Worm (Caenorhabditis elegans) whole organism, L2 larva: ENCODE measurements around the gene F32D8.8.

ENCODE experiments used
- C34F6.9 ChIP-seq: fragments of 150-350 bp; optimal IDR thresholded peaks from 2 replicates; lab custom pipeline; 2014; ENCODE audit warnings: missing biosample characterization, missing genetic modification characterization
- F13H6.1 ChIP-seq: sonication (generic microtip); optimal IDR thresholded peaks from 2 replicates; lab custom pipeline; 2016; ENCODE audit warnings: missing genetic modification characterization, missing compliant biosample characterization
- R02D3.7 ChIP-seq: fragments of 150-350 bp; optimal IDR thresholded peaks from 2 replicates; lab custom pipeline; 2014; ENCODE audit warnings: missing biosample characterization, missing genetic modification characterization
- Y55F3AM.14 ChIP-seq: fragments of 200-800 bp; sonication (Bioruptor generic); optimal IDR thresholded peaks from 2 replicates; lab custom pipeline; 2018; ENCODE audit warnings: mild to moderate bottlenecking, missing genetic modification characterization, missing compliant biosample characterization
- ZK546.5 ChIP-seq: sonication (generic microtip); optimal IDR thresholded peaks from 2 replicates; lab custom pipeline; 2017; ENCODE audit warnings: missing biosample characterization, missing genetic modification characterization
- alr-1 ChIP-seq: fragments of 150-350 bp; optimal IDR thresholded peaks from 2 replicates; lab custom pipeline; 2014; ENCODE audit warnings: missing biosample characterization, missing genetic modification characterization
- aly-2 ChIP-seq: fragments of 150-350 bp; optimal IDR thresholded peaks from 2 replicates; lab custom pipeline; 2014; ENCODE audit warnings: missing biosample characterization, missing genetic modification characterization
- ama-1 ChIP-seq: fragments of 150-350 bp; optimal IDR thresholded peaks from 2 replicates; lab custom pipeline; 2018; ENCODE audit warnings: inconsistent platforms
- blmp-1 ChIP-seq: sonication (generic microtip); optimal IDR thresholded peaks from 2 replicates; lab custom pipeline; 2017; ENCODE audit warnings: missing genetic modification characterization, mild to moderate bottlenecking, missing compliant biosample characterization, antibody characterized with exemption, moderate library complexity; ENCODE audit not compliant: insufficient read depth
- ceh-16 ChIP-seq: fragments of 150-350 bp; optimal IDR thresholded peaks from 2 replicates; lab custom pipeline; 2014; ENCODE audit warnings: missing biosample characterization, missing genetic modification characterization
- ceh-82 ChIP-seq: fragments of 150-350 bp; optimal IDR thresholded peaks from 2 replicates; lab custom pipeline; 2014; ENCODE audit warnings: missing biosample characterization, missing genetic modification characterization
- crh-2 ChIP-seq: sonication (generic microtip); optimal IDR thresholded peaks from 2 replicates; lab custom pipeline; 2017; ENCODE audit warnings: missing biosample characterization, missing genetic modification characterization
- dmd-4 ChIP-seq: sonication (generic microtip); optimal IDR thresholded peaks from 2 replicates; lab custom pipeline; 2017; ENCODE audit warnings: missing biosample characterization, missing genetic modification characterization
- egl-27 ChIP-seq: sonication (generic microtip); optimal IDR thresholded peaks from 3 replicates; lab custom pipeline; 2017; ENCODE audit warnings: missing biosample characterization, missing genetic modification reagents, missing genetic modification characterization
- elt-1 ChIP-seq: fragments of 150-350 bp; optimal IDR thresholded peaks from 2 replicates; lab custom pipeline; 2014; ENCODE audit warnings: missing biosample characterization, missing genetic modification characterization
- elt-3 ChIP-seq: sonication (generic microtip); optimal IDR thresholded peaks from 2 replicates; lab custom pipeline; 2017; ENCODE audit warnings: missing biosample characterization, missing genetic modification characterization
- fos-1 ChIP-seq: fragments of 150-350 bp; optimal IDR thresholded peaks from 2 replicates; lab custom pipeline; 2014; ENCODE audit warnings: missing biosample characterization, missing genetic modification characterization
- gmeb-1 ChIP-seq: fragments of 150-350 bp; optimal IDR thresholded peaks from 2 replicates; lab custom pipeline; 2014; ENCODE audit warnings: missing biosample characterization, missing genetic modification characterization
- lin-13 ChIP-seq: fragments of 150-350 bp; optimal IDR thresholded peaks from 2 replicates; lab custom pipeline; 2014; ENCODE audit warnings: missing biosample characterization, missing genetic modification reagents, missing genetic modification characterization
- lin-39 ChIP-seq: fragments of 150-350 bp; optimal IDR thresholded peaks from 2 replicates; lab custom pipeline; 2014; ENCODE audit warnings: missing biosample characterization, missing genetic modification reagents, missing genetic modification characterization
- lsy-2 ChIP-seq, 2 experiments: fragments of 150-350 bp in 1 of 2; sonication (generic microtip) in 1 of 2; optimal IDR thresholded peaks; 2 replicates each; lab custom pipeline; 2014 to 2017; ENCODE audit warnings: missing biosample characterization in 2 of 2, missing genetic modification characterization in 2 of 2
- mab-5 ChIP-seq: fragments of 150-350 bp; optimal IDR thresholded peaks from 2 replicates; lab custom pipeline; 2014; ENCODE audit warnings: missing biosample characterization, missing genetic modification characterization
- mbf-1 ChIP-seq: sonication (generic microtip); optimal IDR thresholded peaks from 2 replicates; lab custom pipeline; 2017; ENCODE audit warnings: missing biosample characterization, missing genetic modification characterization
- mdl-1 ChIP-seq, 2 experiments: fragments of 150-350 bp in 1 of 2; sonication (generic microtip) in 1 of 2; optimal IDR thresholded peaks; 2 replicates each; lab custom pipeline; 2017; ENCODE audit warnings: missing biosample characterization in 2 of 2, missing genetic modification characterization in 2 of 2
- nhr-10 ChIP-seq: sonication (generic microtip); optimal IDR thresholded peaks from 2 replicates; lab custom pipeline; 2017; ENCODE audit warnings: missing biosample characterization, missing genetic modification characterization
- nhr-11 ChIP-seq: fragments of 150-350 bp; optimal IDR thresholded peaks from 2 replicates; lab custom pipeline; 2014; ENCODE audit warnings: missing biosample characterization, missing genetic modification characterization
- nhr-12 ChIP-seq: fragments of 150-350 bp; optimal IDR thresholded peaks from 2 replicates; lab custom pipeline; 2014; ENCODE audit warnings: missing biosample characterization, missing genetic modification characterization
- nhr-129 ChIP-seq: fragments of 150-350 bp; optimal IDR thresholded peaks from 2 replicates; lab custom pipeline; 2014; ENCODE audit warnings: missing biosample characterization, missing genetic modification characterization
- nhr-21 ChIP-seq: fragments of 150-350 bp; optimal IDR thresholded peaks from 2 replicates; lab custom pipeline; 2014; ENCODE audit warnings: missing biosample characterization, missing genetic modification characterization
- nhr-23 ChIP-seq: fragments of 150-350 bp; optimal IDR thresholded peaks from 2 replicates; lab custom pipeline; 2014; ENCODE audit warnings: missing biosample characterization, missing genetic modification reagents, missing genetic modification characterization
- nhr-237 ChIP-seq: fragments of 150-350 bp; optimal IDR thresholded peaks from 2 replicates; lab custom pipeline; 2014; ENCODE audit warnings: missing biosample characterization, missing genetic modification characterization
- nhr-25 ChIP-seq: fragments of 150-350 bp; sonication (generic microtip); optimal IDR thresholded peaks from 3 replicates; lab custom pipeline; 2014; ENCODE audit warnings: missing biosample characterization, missing genetic modification characterization
- nhr-6 ChIP-seq: fragments of 150-350 bp; optimal IDR thresholded peaks from 2 replicates; lab custom pipeline; 2014; ENCODE audit warnings: missing biosample characterization, missing genetic modification characterization
- nhr-77 ChIP-seq: fragments of 150-350 bp; optimal IDR thresholded peaks from 2 replicates; lab custom pipeline; 2014; ENCODE audit warnings: missing biosample characterization, missing genetic modification characterization
- peb-1 ChIP-seq: fragments of 150-350 bp; optimal IDR thresholded peaks from 2 replicates; lab custom pipeline; 2014; ENCODE audit warnings: missing biosample characterization, missing genetic modification characterization
- sem-4 ChIP-seq: fragments of 150-350 bp; optimal IDR thresholded peaks from 2 replicates; lab custom pipeline; 2014; ENCODE audit warnings: missing biosample characterization, missing genetic modification reagents, missing genetic modification characterization
- skn-1 ChIP-seq: sonication (generic microtip); optimal IDR thresholded peaks from 2 replicates; lab custom pipeline; 2017; ENCODE audit warnings: missing biosample characterization, missing genetic modification characterization
- sma-3 ChIP-seq: sonication (generic microtip); optimal IDR thresholded peaks from 2 replicates; lab custom pipeline; 2016; ENCODE audit warnings: missing genetic modification reagents, missing genetic modification characterization, missing compliant biosample characterization
- sma-9 ChIP-seq, 2 experiments: fragments of 150-350 bp in 1 of 2; sonication (generic microtip) in 1 of 2; optimal IDR thresholded peaks; 2 replicates each; lab custom pipeline; 2014 to 2016; ENCODE audit warnings: missing genetic modification characterization in 2 of 2, mild to moderate bottlenecking in 1 of 2, missing biosample characterization in 1 of 2, missing compliant biosample characterization in 1 of 2, missing genetic modification reagents in 1 of 2, moderate library complexity in 1 of 2
- snpc-4 ChIP-seq: fragments of 150-350 bp; optimal IDR thresholded peaks from 2 replicates; lab custom pipeline; 2014; ENCODE audit warnings: missing biosample characterization, missing genetic modification characterization
- unc-39 ChIP-seq: fragments of 150-350 bp; optimal IDR thresholded peaks from 2 replicates; lab custom pipeline; 2014; ENCODE audit warnings: missing biosample characterization, missing genetic modification characterization
- unc-55 ChIP-seq: fragments of 150-350 bp; sonication (generic microtip); optimal IDR thresholded peaks from 3 replicates; lab custom pipeline; 2014; ENCODE audit warnings: missing biosample characterization, missing genetic modification reagents, missing genetic modification characterization
- unc-62 ChIP-seq: fragments of 150-350 bp; optimal IDR thresholded peaks from 2 replicates; lab custom pipeline; 2014; ENCODE audit warnings: missing biosample characterization, missing genetic modification reagents, missing genetic modification characterization
- zag-1 ChIP-seq: fragments of 150-350 bp; optimal IDR thresholded peaks from 2 replicates; lab custom pipeline; 2014; ENCODE audit warnings: missing biosample characterization, missing genetic modification characterization
- ztf-1 ChIP-seq: fragments of 200-800 bp; sonication (Bioruptor generic); conservative IDR thresholded peaks from 2 replicates; pipeline ENCODE4 v1.3.6; 2022; ENCODE audit warnings: missing genetic modification characterization, missing compliant biosample characterization
- ztf-11 ChIP-seq: sonication (generic microtip); optimal IDR thresholded peaks from 2 replicates; lab custom pipeline; 2017; ENCODE audit warnings: missing biosample characterization, missing genetic modification characterization
- ztf-4 ChIP-seq: fragments of 150-350 bp; optimal IDR thresholded peaks from 2 replicates; lab custom pipeline; 2014; ENCODE audit warnings: missing biosample characterization, missing genetic modification characterization

F32D8.8 gene

ce11 chrV:10859775-10860174, 42.8 kb downstream of the F32D8.8 start (continued):
- TF ChIP-seq ZK546.5 (tag; lab: Kevin White, UChicago), result no peak

ce11 chrV:10859048-10859637, 43.4 kb downstream of the F32D8.8 start:
- TF ChIP-seq skn-1 (tag; lab: Kevin White, UChicago) (no peak), C34F6.9 (tag; lab: Kevin White, UChicago) (no peak), nhr-10 (no peak), alr-1 (tag; lab: Kevin White, UChicago) (no peak), sma-3 (GFP tag; lab: Kevin White, UChicago) (no peak), lin-39 (tag; lab: Kevin White, UChicago) (no peak), nhr-25 (tag; lab: Kevin White, UChicago) (peak; percentile 56), sma-9 (GFP tag; optimal IDR thresholded peaks at IDR 0.05; lab: Kevin White, UChicago) (no peak), sma-9 (tag; optimal IDR thresholded peaks at IDR 0.05; lab: Kevin White, UChicago) (no peak), nhr-129 (tag; lab: Kevin White, UChicago) (peak; percentile 47), elt-3 (no peak), aly-2 (tag; lab: Kevin White, UChicago) (no peak), unc-39 (tag; lab: Kevin White, UChicago) (no peak), F13H6.1 (peak; percentile 18), lsy-2 (tag; optimal IDR thresholded peaks at IDR 0.05; lab: Kevin White, UChicago) (no peak), sem-4 (tag; lab: Kevin White, UChicago) (no peak)

DNA sequence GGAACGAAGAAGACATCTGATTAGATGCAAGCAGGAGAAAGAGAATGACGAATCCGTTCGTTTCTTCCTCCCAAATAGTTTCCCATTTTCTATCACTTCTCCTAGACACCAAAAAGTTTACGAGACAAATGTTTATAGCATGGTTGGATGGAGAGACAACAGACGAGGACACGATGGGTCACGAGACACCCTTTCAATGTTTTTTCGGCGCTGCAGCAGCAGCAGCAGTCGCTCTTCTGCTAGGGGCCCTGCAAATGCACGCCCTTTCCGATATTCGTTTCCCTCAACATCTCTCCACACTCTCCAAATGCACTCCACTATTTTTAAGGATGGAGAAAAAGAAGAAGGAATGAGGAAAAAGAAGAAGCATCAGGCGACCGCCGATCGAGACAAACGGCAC, 44.2 kb downstream of the F32D8.8 start:
- TF ChIP-seq unc-55 (GFP tag; lab: Kevin White, UChicago) (peak; percentile 39), crh-2 (tag; lab: Kevin White, UChicago) (peak; percentile 62), ztf-1 (GFP tag; lab: Robert Waterston, UW) (no peak), R02D3.7 (tag; lab: Kevin White, UChicago) (no peak), nhr-237 (no peak), elt-1 (tag; lab: Kevin White, UChicago) (no peak), snpc-4 (tag; lab: Kevin White, UChicago) (peak; percentile 41), nhr-129 (tag; lab: Kevin White, UChicago) (peak; percentile 89), nhr-21 (tag; lab: Kevin White, UChicago) (peak; percentile 82), gmeb-1 (tag; lab: Kevin White, UChicago) (no peak), nhr-23 (no peak), peb-1 (no peak), lin-39 (tag; lab: Kevin White, UChicago) (no peak), ZK546.5 (tag; lab: Kevin White, UChicago) (no peak), unc-39 (tag; lab: Kevin White, UChicago) (no peak), sem-4 (tag; lab: Kevin White, UChicago) (peak; percentile 79), dmd-4 (tag; lab: Kevin White, UChicago) (no peak), C34F6.9 (tag; lab: Kevin White, UChicago) (peak; percentile 75), nhr-12 (tag; lab: Kevin White, UChicago) (peak; percentile 10), ceh-82 (no peak), ztf-11 (tag; lab: Kevin White, UChicago) (no peak), egl-27 (tag; lab: Kevin White, UChicago) (peak; percentile 72), nhr-25 (tag; lab: Kevin White, UChicago) (no peak), nhr-77 (no peak), sma-3 (GFP tag; lab: Kevin White, UChicago) (no peak), mbf-1 (no peak), ama-1 (peak; percentile 48), mdl-1 (tag; optimal IDR thresholded peaks at IDR 0.05; lab: Kevin White, UChicago) (peak; percentile 86 to 91), alr-1 (tag; lab: Kevin White, UChicago) (no peak), F13H6.1 (peak; percentile 94), nhr-6 (tag; lab: Kevin White, UChicago) (peak; percentile 54), ztf-4 (peak; percentile 76), blmp-1 (tag; lab: Kevin White, UChicago) (no peak), aly-2 (tag; lab: Kevin White, UChicago) (no peak), nhr-10 (no peak), lsy-2 (tag; optimal IDR thresholded peaks at IDR 0.05; lab: Kevin White, UChicago) (peak in 1 of 2 experiments; percentile 84), lin-13 (GFP tag; lab: Kevin White, UChicago) (peak; percentile 37), zag-1 (tag; lab: Kevin White, UChicago) (peak; percentile 84), ceh-16 (no peak), unc-62 (no peak), nhr-11 (tag; lab: Kevin White, UChicago) (no peak), skn-1 (tag; lab: Kevin White, UChicago) (no peak), fos-1 (peak; percentile 39), Y55F3AM.14 (GFP tag; lab: Kevin White, UChicago) (peak; percentile 96), elt-3 (no peak), mab-5 (tag; lab: Kevin White, UChicago) (peak; percentile 81), sma-9 (GFP tag; optimal IDR thresholded peaks at IDR 0.05; lab: Kevin White, UChicago) (peak; percentile 97), sma-9 (tag; optimal IDR thresholded peaks at IDR 0.05; lab: Kevin White, UChicago) (no peak)
